Worm (Caenorhabditis elegans) whole organism, L4 larva: Measurements from ENCODE around the gene scl-17.

Source experiments
- F10B5.3 ChIP-seq: sonication (generic microtip); optimal IDR thresholded peaks from 2 replicates; lab custom pipeline; 2016; ENCODE audit warnings: mild to moderate bottlenecking, missing genetic modification characterization, missing compliant biosample characterization
- Y105C5A.15 ChIP-seq: fragments of 200-800 bp; sonication (Bioruptor generic); IDR thresholded peaks from 2 replicates; pipeline ENCODE4 v1.3.6; 2022; ENCODE audit warnings: missing genetic modification characterization, missing compliant biosample characterization
- aha-1 ChIP-seq: fragments of 150-350 bp; peaks from one replicate; lab custom pipeline; 2014; ENCODE audit warnings: missing biosample characterization, missing genetic modification characterization
- arid-1 ChIP-seq: fragments of 200-800 bp; sonication (Bioruptor generic); conservative IDR thresholded peaks from 2 replicates; pipeline ENCODE4 v1.3.6; 2022; ENCODE audit warnings: missing genetic modification reagents, missing genetic modification characterization, missing compliant biosample characterization
- ceh-28 ChIP-seq: fragments of 150-350 bp; optimal IDR thresholded peaks from 2 replicates; lab custom pipeline; 2014; ENCODE audit warnings: missing biosample characterization, missing genetic modification reagents, missing genetic modification characterization
- ceh-44 ChIP-seq: fragments of 200-800 bp; sonication (Bioruptor generic); IDR thresholded peaks from 2 replicates; pipeline ENCODE4 v1.3.6; 2022; ENCODE audit warnings: missing genetic modification reagents, missing genetic modification characterization, missing compliant biosample characterization
- ceh-82 ChIP-seq: sonication (generic microtip); optimal IDR thresholded peaks from 2 replicates; lab custom pipeline; 2017; ENCODE audit warnings: missing biosample characterization, missing genetic modification characterization
- ctbp-1 ChIP-seq: fragments of 200-800 bp; sonication (Bioruptor generic); IDR thresholded peaks from 2 replicates; pipeline ENCODE4 v1.3.6; 2022; ENCODE audit warnings: missing genetic modification reagents, missing genetic modification characterization, missing compliant biosample characterization
- daf-16 ChIP-seq, 3 experiments: sonication (generic microtip); optimal IDR thresholded peaks; 2 replicates each; lab custom pipeline; 2016 to 2017; ENCODE audit warnings: missing genetic modification characterization in 3 of 3, missing genetic modification reagents in 3 of 3, mild to moderate bottlenecking in 2 of 3, missing compliant biosample characterization in 2 of 3, missing biosample characterization in 1 of 3, moderate library complexity in 1 of 3
- duxl-1 ChIP-seq: sonication (generic microtip); optimal IDR thresholded peaks from 2 replicates; lab custom pipeline; 2016; ENCODE audit warnings: mild to moderate bottlenecking, missing genetic modification characterization, moderate library complexity, missing compliant biosample characterization; ENCODE audit not compliant: poor library complexity
- hlh-11 ChIP-seq: fragments of 200-800 bp; sonication (Bioruptor generic); optimal IDR thresholded peaks from 2 replicates; lab custom pipeline; 2018; ENCODE audit warnings: mild to moderate bottlenecking, missing genetic modification characterization, missing compliant biosample characterization
- lin-15B ChIP-seq: fragments of 150-350 bp; sonication (generic microtip); optimal IDR thresholded peaks from 3 replicates; lab custom pipeline; 2014; ENCODE audit warnings: missing biosample characterization, missing genetic modification characterization
- lin-29 ChIP-seq: fragments of 200-800 bp; sonication (Bioruptor generic); IDR thresholded peaks from 2 replicates; pipeline ENCODE4 v1.3.6; 2022; ENCODE audit warnings: missing genetic modification reagents, missing genetic modification characterization, missing compliant biosample characterization
- lin-38 ChIP-seq: fragments of 200-800 bp; sonication (Bioruptor generic); IDR thresholded peaks from 2 replicates; pipeline ENCODE4 v1.3.6; 2022; ENCODE audit warnings: missing genetic modification reagents, missing genetic modification characterization, missing compliant biosample characterization
- lsy-2 ChIP-seq, 2 experiments: fragments of 150-350 bp in 1 of 2; sonication (generic microtip) in 1 of 2; optimal IDR thresholded peaks; 2 replicates each; lab custom pipeline; 2014 to 2017; ENCODE audit warnings: missing biosample characterization in 2 of 2, missing genetic modification characterization in 2 of 2
- madf-9 ChIP-seq: fragments of 200-800 bp; sonication (Bioruptor generic); conservative IDR thresholded peaks from 2 replicates; pipeline ENCODE4 v1.3.6; 2022; ENCODE audit warnings: missing genetic modification reagents, missing genetic modification characterization, missing compliant biosample characterization
- nhr-10 ChIP-seq: fragments of 150-350 bp; optimal IDR thresholded peaks from 2 replicates; lab custom pipeline; 2014; ENCODE audit warnings: missing biosample characterization, missing genetic modification characterization
- nhr-11 ChIP-seq: fragments of 150-350 bp; optimal IDR thresholded peaks from 2 replicates; lab custom pipeline; 2014; ENCODE audit warnings: missing biosample characterization, missing genetic modification characterization
- nhr-6 ChIP-seq: fragments of 150-350 bp; optimal IDR thresholded peaks from 2 replicates; lab custom pipeline; 2014; ENCODE audit warnings: missing biosample characterization, missing genetic modification characterization
- nhr-76 ChIP-seq: fragments of 150-350 bp; optimal IDR thresholded peaks from 2 replicates; lab custom pipeline; 2014; ENCODE audit warnings: missing biosample characterization, missing genetic modification characterization
- snpc-1.2 ChIP-seq: fragments of 200-800 bp; sonication (Bioruptor generic); IDR thresholded peaks from 2 replicates; pipeline ENCODE4 v1.3.6; 2022; ENCODE audit warnings: missing genetic modification reagents, missing genetic modification characterization, missing compliant biosample characterization
- unc-62 ChIP-seq, 3 experiments: fragments of 150-350 bp in 1 of 3; sonication (generic microtip); optimal IDR thresholded peaks in 2 of 3; peaks in 1 of 3; 1 replicate in 1 of 3; 2 replicates in 2 of 3; lab custom pipeline; 2014 to 2017; ENCODE audit warnings: missing biosample characterization in 3 of 3, missing genetic modification characterization in 3 of 3, missing genetic modification reagents in 3 of 3, missing genotype in 1 of 3
- zip-11 ChIP-seq: fragments of 200-800 bp; sonication (Bioruptor generic); IDR thresholded peaks from 2 replicates; pipeline ENCODE4 v1.3.6; 2022; ENCODE audit warnings: missing genetic modification characterization, missing compliant biosample characterization

The scl-17 gene

DNA sequence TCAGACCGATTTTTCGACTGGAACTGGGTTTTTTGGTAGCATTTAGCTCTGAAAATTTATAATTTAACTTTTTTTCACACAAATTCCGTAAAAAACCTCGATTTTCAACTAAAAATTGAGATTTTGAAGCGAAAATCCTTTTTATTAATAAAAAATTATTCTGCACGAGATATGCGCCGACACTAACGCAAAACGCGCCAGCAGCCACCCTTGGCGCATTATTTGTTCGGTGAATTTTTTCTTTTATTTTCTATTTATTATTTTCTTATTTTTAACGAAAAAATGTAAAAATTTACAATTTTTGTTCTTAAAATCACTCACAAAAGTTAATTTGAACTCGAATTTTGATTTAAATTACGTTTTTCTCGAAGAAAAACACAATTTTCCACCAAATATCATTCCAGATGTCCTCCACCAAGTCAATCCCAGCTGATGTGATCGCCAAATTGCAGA is 42.8 kb upstream of the scl-17 start, which contains the start of gene Y51H7C.7 (continued):
- TF ChIP-seq nhr-10 = no peak
- no peak for TF ChIP-seq hlh-11 (tag; lab: Kevin White, UChicago)
- TF ChIP-seq nhr-6 (tag; lab: Kevin White, UChicago) = no peak
- TF ChIP-seq, all 104 proteins: peak for 9

DNA sequence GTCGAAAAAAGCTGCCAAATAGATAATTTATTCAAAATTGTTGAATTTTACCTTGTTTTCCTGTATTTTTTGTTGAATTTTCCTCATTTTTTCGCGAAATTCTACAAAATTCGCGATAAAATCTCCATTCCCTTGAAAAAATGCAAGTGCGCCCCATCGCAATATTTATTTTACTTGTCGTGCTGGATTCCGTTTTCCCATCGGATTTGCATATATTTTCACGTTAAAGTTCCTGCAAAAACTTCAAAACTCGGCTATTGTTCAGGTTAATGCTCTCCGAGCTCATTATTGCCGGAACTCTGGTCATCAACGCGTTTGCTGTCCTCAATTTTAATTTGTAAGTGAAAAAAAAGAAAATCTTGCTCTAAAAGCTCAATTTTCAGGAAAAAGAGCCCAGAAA is 42.0 kb upstream of the scl-17 start, which contains the start of the genes Y51H7C.41 and cogc-4:
TSS of gene Y51H7C.41 (plus strand) at position 266 of the 400 bp plus-strand sequence.
TSS of gene cogc-4 (plus strand) at position 386 of the 400 bp plus-strand sequence.
- TF ChIP-seq ctbp-1 (GFP tag; lab: Robert Waterston, UW) = no peak
- peak; percentile 9 for TF ChIP-seq duxl-1 (tag; lab: Kevin White, UChicago)
- TF ChIP-seq zip-11 (GFP tag; lab: Robert Waterston, UW) = no peak
- TF ChIP-seq lin-38 (GFP tag; lab: Robert Waterston, UW) = peak; percentile 55
- peak in 1 of 2 experiments; percentile 30 for TF ChIP-seq lsy-2 (tag; optimal IDR thresholded peaks at IDR 0.05; lab: Kevin White, UChicago)
- TF ChIP-seq nhr-76 = no peak
- TF ChIP-seq Y105C5A.15 (GFP tag; lab: Robert Waterston, UW) = no peak

DNA sequence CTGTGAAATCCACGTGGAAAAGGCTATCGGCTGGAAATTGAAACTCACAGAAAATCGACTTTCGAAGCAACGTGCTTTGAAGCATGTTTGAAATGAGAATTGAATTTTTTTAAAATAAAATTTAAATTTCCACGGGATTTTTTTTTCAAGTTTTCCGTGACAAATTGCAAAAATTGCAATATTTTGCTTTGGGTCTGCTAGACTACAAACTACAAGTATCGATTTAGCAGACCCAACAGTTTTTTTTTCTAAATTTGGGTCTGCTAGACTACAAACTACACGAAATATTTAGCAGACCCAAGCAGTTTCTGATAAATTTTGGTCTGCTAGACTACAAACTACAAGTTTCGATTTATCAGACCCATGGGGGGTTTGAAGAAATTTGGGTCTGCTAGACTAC is 33.6 kb upstream of the scl-17 start, which contains the start of gene Y51H7C.9:
TSS of gene Y51H7C.9 (minus strand) at position 101 of the 400 bp plus-strand sequence.
- TF ChIP-seq aha-1 (tag; lab: Kevin White, UChicago) = peak; percentile 21
- TF ChIP-seq lin-38 (GFP tag; lab: Robert Waterston, UW) = no peak
- TF ChIP-seq, all 104 proteins: peak for 1

DNA sequence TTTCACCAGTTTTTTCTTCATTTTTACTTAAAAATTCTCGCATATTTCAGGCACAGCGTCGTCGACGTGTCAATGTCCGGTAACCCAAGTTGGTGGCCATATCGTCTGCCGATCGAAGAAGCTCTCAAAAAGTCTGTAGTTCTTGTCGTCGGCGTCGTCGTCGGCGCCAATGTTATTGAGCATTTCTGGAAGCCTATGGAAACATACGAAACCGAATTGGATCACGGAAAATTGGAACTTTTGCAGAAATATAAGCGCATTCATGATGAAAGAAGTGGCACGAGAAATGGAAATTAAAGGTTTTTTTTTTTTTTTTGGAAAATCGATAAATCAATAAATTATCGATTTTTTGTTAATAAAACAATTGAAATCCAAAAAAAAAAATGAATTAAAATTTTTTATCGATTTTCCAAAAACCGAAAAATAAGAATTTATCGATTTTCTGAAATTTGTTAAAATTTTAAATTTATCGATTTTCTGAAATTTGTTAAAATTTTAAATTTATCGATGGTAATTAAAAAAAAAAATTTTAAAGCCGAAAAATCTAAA is 32.6 kb upstream of the scl-17 start, which contains the start of gene alkb-1:
TSS of gene alkb-1 (plus strand) at position 51 of the 549 bp plus-strand sequence.
- peak in 1 of 2 experiments; percentile 29 for TF ChIP-seq unc-62 (GFP tag; optimal IDR thresholded peaks at IDR 0.05 in 1 of 2; lab: Kevin White, UChicago)
- TF ChIP-seq unc-62 (tag; optimal IDR thresholded peaks at IDR 0.05; lab: Kevin White, UChicago) = no peak
- TF ChIP-seq lin-15B (tag; lab: Kevin White, UChicago) = no peak
- no peak for TF ChIP-seq daf-16 (GFP tag; optimal IDR thresholded peaks at IDR 0.05; lab: Kevin White, UChicago)
- TF ChIP-seq daf-16 (tag; optimal IDR thresholded peaks at IDR 0.05; lab: Kevin White, UChicago) = no peak
- peak; percentile 95 for TF ChIP-seq ceh-28
- TF ChIP-seq madf-9 (GFP tag; lab: Robert Waterston, UW) = no peak
- no peak for TF ChIP-seq snpc-1.2
- TF ChIP-seq, all 104 proteins: peak for 2

DNA sequence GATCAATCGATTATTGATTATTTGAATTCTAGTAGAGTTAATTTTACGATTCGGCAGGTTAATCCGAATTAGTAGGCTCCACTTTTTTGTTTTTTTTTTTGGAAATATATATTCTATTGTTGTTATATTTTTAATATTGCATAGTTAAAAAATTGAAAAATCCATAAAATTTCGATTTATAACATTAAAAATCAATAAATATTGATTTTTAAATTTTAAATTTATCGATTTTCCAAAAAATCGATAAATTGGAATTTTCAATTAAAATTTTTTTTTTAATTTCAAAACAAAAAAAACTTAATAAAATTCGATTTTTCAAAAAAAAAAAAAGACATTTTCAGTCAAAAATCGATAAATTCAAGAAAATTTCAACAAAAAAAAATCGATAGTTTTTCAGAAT is 25.0 kb upstream of the scl-17 start:
- TF ChIP-seq ceh-82 (tag; lab: Kevin White, UChicago) = no peak
- TF ChIP-seq ceh-28 = peak; percentile 68

DNA sequence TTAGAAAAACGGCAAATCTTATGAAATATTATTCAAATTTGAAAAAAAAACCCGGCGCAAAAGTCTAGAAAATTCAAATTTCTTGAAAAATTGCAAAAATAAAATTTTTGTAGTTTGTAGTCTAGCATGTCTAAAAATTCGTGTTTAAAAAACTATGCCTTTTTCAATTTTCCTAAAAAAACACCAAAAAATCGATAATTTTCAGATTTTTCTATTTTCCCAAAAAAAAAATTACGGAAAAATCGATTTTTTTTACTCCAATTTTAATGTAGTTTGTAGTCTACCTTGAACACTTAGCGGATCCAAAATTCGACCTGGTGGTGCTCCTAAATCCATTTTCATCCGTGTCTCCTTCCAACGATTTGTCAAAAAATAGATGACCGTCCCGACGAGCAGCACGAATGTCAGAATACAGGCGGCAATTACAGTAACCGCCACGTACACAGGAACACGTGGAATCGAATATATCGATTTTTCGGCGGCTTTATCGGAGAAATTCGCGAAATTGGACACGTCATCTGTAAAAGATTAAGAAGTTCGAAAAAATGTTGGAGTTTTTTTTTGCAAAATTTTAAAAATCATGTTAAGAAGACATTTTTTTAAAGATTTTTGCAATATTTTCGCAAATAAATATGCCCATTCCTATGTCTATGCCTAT is 24.1 kb upstream of the scl-17 start:
- TF ChIP-seq aha-1 (tag; lab: Kevin White, UChicago) = peak; percentile 94
- TF ChIP-seq F10B5.3 (tag; lab: Kevin White, UChicago) = no peak
- TF ChIP-seq unc-62 (GFP tag; optimal IDR thresholded peaks at IDR 0.05 in 1 of 2; lab: Kevin White, UChicago) = peak in 1 of 2 experiments; percentile 90
- TF ChIP-seq unc-62 (tag; optimal IDR thresholded peaks at IDR 0.05; lab: Kevin White, UChicago) = no peak
- TF ChIP-seq nhr-11 (tag; lab: Kevin White, UChicago) = no peak
- TF ChIP-seq snpc-1.2 = no peak
- TF ChIP-seq, all 104 proteins: peak for 2

DNA sequence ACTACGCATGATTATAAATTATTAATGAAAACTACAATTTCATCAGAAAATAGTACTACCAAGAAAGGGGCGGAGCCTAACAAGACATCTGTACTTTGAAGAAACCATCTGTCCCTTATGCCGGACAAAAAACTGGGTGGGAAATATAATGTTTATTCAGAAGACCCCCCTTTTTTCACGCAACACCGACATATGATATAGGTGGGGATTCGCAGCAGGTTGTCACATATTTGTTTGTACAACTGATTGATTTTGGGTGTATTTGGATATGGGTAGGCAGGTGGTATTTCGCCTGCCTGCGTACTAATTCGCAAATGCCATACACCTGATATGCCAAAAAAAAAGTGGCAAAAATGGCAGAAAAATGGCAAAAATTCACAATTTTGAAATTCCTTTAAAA is 21.4 kb upstream of the scl-17 start, which contains the start of gene Y51H7C.10:
TSS of gene Y51H7C.10 (minus strand) at position 101 of the 400 bp plus-strand sequence.
- TF ChIP-seq unc-62 (GFP tag; optimal IDR thresholded peaks at IDR 0.05 in 1 of 2; lab: Kevin White, UChicago) (no peak), unc-62 (tag; optimal IDR thresholded peaks at IDR 0.05; lab: Kevin White, UChicago) (no peak), lin-29 (no peak), ceh-44 (GFP tag; lab: Robert Waterston, UW) (no peak)
- TF ChIP-seq, all 104 proteins: peak for 0

DNA sequence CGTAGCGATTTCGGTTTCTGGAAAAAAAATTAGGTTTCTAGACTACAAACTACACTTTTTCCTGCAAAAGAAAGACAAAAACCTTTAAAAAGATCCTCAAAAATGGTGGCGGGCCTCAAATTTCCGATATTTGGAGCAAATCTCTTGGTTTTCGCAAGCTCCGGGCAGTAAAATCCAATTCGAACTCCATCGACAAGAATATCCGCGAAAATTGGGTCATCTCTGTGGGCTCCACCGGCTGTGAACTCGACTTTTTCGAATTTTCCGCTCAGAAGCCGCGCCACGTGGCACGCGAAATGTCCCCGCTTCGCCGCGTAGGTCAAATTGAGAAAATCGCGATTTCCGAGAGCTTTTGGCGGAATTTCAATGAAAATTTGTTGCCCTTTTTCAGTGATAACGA is 8.3 kb upstream of the scl-17 start:
- TF ChIP-seq aha-1 (tag; lab: Kevin White, UChicago) (peak; percentile 96), arid-1 (GFP tag; lab: Robert Waterston, UW) (no peak)
